Worm (Caenorhabditis elegans): ENCODE results near the gene str-249.

Gene str-249

ce11 chrIV:7228208-7228607, 41.6 kb upstream of the str-249 start, which contains the start of gene D2024.5:
Gene D2024.5, minus strand, starts transcription at chrIV:7228308.
- no peak for TF ChIP-seq ceh-13 (GFP tag; optimal IDR thresholded peaks at IDR 0.05)
- no peak for TF ChIP-seq hmg-4 (GFP tag; optimal IDR thresholded peaks at IDR 0.05)
- no peak for TF ChIP-seq ets-7 (tag; optimal IDR thresholded peaks at IDR 0.05)
- no peak for TF ChIP-seq pes-1 (GFP tag; IDR thresholded peaks at IDR 0.05)
- TF ChIP-seq ama-1 (optimal IDR thresholded peaks at IDR 0.05) = no peak
- no peak for TF ChIP-seq aly-1 (tag; optimal IDR thresholded peaks at IDR 0.05)
- no peak for TF ChIP-seq tra-4 (tag; optimal IDR thresholded peaks at IDR 0.05)
- TF ChIP-seq sea-1 (GFP tag; conservative IDR thresholded peaks at IDR 0.05) = no peak
- no peak for TF ChIP-seq hnd-1 (tag; optimal IDR thresholded peaks at IDR 0.05)
- no peak for TF ChIP-seq F13C5.2 (tag; optimal IDR thresholded peaks at IDR 0.05)

DNA sequence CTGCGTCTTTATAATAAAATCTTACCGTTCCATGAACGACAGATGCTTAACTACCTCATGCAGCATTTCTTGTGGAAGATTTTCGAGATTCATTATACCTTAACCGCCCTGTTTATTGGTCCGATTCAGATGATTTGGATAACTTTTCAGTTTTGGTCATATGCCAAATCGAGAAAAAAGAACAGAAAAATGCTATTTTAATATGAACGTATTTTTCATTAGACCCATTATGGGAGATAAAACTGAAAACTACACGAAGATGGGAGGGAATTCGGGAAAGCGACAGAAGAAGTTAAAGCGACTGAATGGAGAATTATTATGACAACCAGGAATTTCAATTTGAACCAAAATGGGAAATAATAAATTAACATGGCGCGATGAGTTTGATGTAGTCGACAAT, 40.4 kb upstream of the str-249 start, which contains the start of gene R13A1.10:
Gene R13A1.10, minus strand, starts transcription at position 101 of the 400 bp plus-strand sequence.
- TF ChIP-seq pes-1 (GFP tag; IDR thresholded peaks at IDR 0.05) (no peak), tbx-11 (GFP tag; IDR thresholded peaks at IDR 0.05) (no peak), aly-1 (tag; optimal IDR thresholded peaks at IDR 0.05) (no peak), ama-1 (optimal IDR thresholded peaks at IDR 0.05) (no peak), hnd-1 (tag; optimal IDR thresholded peaks at IDR 0.05) (no peak), ceh-13 (GFP tag; optimal IDR thresholded peaks at IDR 0.05) (no peak), ceh-36 (tag; optimal IDR thresholded peaks at IDR 0.05) (no peak), B0310.2 (tag; optimal IDR thresholded peaks at IDR 0.05) (no peak), ets-7 (tag; optimal IDR thresholded peaks at IDR 0.05) (no peak), hmbx-1 (tag; optimal IDR thresholded peaks at IDR 0.05) (no peak), tbx-37 (GFP tag; conservative IDR thresholded peaks at IDR 0.05) (no peak)

DNA sequence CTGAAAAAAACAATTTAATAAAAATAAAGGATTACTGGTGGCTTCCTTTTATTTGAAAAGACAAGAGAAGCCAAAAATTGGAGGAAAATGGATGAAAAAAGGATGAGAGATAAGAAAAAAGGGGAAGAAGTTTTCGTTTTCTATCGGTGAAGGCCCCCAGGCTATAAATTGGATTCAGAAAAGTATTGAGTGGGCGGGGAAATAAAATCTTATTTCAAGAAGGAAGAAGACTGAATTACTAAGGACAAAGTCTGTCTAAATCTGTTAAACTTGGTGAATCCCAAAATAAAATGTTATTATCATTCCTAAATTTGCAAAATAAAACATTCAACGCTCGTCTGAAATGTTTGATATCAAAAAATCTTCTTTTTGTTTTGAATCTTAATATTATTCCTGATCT, 35.4 kb upstream of the str-249 start:
- TF ChIP-seq scrt-1 (GFP tag; IDR thresholded peaks at IDR 0.05) (no peak), flt-1 (GFP tag; IDR thresholded peaks at IDR 0.05) (no peak), tra-4 (tag; optimal IDR thresholded peaks at IDR 0.05) (no peak), pes-1 (GFP tag; IDR thresholded peaks at IDR 0.05) (no peak), tbx-11 (GFP tag; IDR thresholded peaks at IDR 0.05) (no peak), ets-7 (tag; optimal IDR thresholded peaks at IDR 0.05) (no peak), hmg-4 (GFP tag; optimal IDR thresholded peaks at IDR 0.05) (no peak), hnd-1 (tag; optimal IDR thresholded peaks at IDR 0.05) (no peak), aly-1 (tag; optimal IDR thresholded peaks at IDR 0.05) (no peak), tbx-37 (GFP tag; conservative IDR thresholded peaks at IDR 0.05) (no peak), ceh-13 (GFP tag; optimal IDR thresholded peaks at IDR 0.05) (no peak), hmbx-1 (tag; optimal IDR thresholded peaks at IDR 0.05) (no peak)

DNA sequence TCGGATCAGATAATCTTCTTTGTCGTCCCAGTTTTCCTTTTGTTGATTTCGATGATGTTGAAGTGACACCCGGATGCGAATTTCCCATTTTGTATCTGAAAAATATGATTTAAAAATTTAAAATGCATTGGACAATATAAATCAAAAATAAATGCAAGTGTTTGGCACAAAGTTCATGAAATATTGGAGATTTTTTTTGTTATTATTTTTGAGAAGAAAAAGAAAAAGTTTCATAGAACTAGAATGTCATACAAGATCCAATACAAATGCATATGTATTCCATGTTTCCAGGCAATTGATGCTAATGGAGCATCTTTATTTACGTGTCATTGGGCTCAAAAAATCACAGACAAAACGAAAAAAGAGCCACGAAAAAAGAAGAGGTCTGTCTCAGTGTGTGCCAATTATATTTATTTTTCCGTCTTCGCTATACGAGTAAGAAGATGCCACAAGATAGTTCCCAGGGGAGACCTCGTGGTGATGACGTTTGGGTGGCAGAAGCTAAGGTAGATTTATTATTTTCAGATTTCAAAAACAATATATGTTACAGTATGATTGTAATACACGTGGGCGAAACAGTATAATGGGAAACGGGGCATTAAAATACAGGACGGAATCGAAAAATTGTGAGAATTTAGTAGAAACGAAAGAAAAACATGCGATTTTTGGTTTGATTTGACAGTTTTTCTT, 32.9 kb upstream of the str-249 start, which contains the start of the genes glb-23 and R13A1.1:
Gene glb-23, minus strand, starts transcription at position 101 of the 690 bp plus-strand sequence.
Gene R13A1.1, plus strand, starts transcription at position 640 of the 690 bp plus-strand sequence.
- TF ChIP-seq hnd-1 (tag; optimal IDR thresholded peaks at IDR 0.05) = no peak
- no peak for TF ChIP-seq flt-1 (GFP tag; IDR thresholded peaks at IDR 0.05)
- TF ChIP-seq B0310.2 (tag; optimal IDR thresholded peaks at IDR 0.05) = no peak
- TF ChIP-seq ama-1 (optimal IDR thresholded peaks at IDR 0.05) = no peak
- TF ChIP-seq F13C5.2 (tag; optimal IDR thresholded peaks at IDR 0.05) = no peak
- TF ChIP-seq hmg-4 (GFP tag; optimal IDR thresholded peaks at IDR 0.05) = no peak
- TF ChIP-seq ets-7 (tag; optimal IDR thresholded peaks at IDR 0.05) = no peak
- TF ChIP-seq ceh-13 (GFP tag; optimal IDR thresholded peaks at IDR 0.05) = no peak

- TF ChIP-seq F13C5.2 (tag; optimal IDR thresholded peaks at IDR 0.05) = no peak
- no peak for TF ChIP-seq scrt-1 (GFP tag; IDR thresholded peaks at IDR 0.05)
- no peak for TF ChIP-seq tbx-11 (GFP tag; IDR thresholded peaks at IDR 0.05)
- no peak for TF ChIP-seq hmbx-1 (tag; optimal IDR thresholded peaks at IDR 0.05)
- TF ChIP-seq B0310.2 (tag; optimal IDR thresholded peaks at IDR 0.05) = no peak
- TF ChIP-seq hnd-1 (tag; optimal IDR thresholded peaks at IDR 0.05) = no peak
- TF ChIP-seq pes-1 (GFP tag; IDR thresholded peaks at IDR 0.05) = no peak
- no peak for TF ChIP-seq flt-1 (GFP tag; IDR thresholded peaks at IDR 0.05)
- TF ChIP-seq hmg-4 (GFP tag; optimal IDR thresholded peaks at IDR 0.05) = no peak
- no peak for TF ChIP-seq tbx-37 (GFP tag; conservative IDR thresholded peaks at IDR 0.05)
- no peak for TF ChIP-seq tra-4 (tag; optimal IDR thresholded peaks at IDR 0.05)
- TF ChIP-seq aly-1 (tag; optimal IDR thresholded peaks at IDR 0.05) = no peak
- no peak for TF ChIP-seq ets-7 (tag; optimal IDR thresholded peaks at IDR 0.05)
These were observed 29.6 kb upstream of the str-249 start for ce11 chrIV:7216210-7216609.

DNA sequence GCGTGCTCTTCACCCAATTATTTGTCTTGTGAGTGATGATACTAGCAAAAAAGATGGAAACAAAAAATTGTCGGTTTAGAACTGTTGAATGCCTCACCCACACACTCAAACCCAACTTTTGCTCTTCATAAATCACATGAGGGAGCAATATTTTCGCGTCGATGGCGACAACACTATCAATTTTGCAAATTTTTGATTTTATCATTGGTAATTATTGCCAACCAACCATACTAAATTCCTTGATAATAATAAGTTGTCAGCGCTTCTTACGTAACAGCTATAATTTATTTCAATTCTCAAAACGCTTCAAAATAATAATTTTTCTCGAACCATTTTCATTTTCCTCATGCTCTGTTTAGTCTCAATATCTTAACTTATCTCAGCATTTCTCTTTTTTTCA, 26.1 kb upstream of the str-249 start:
- TF ChIP-seq F13C5.2 (tag; optimal IDR thresholded peaks at IDR 0.05) = no peak
- no peak for TF ChIP-seq hnd-1 (tag; optimal IDR thresholded peaks at IDR 0.05)
- TF ChIP-seq aly-1 (tag; optimal IDR thresholded peaks at IDR 0.05) = no peak
- TF ChIP-seq pes-1 (GFP tag; IDR thresholded peaks at IDR 0.05) = no peak
- TF ChIP-seq tbx-11 (GFP tag; IDR thresholded peaks at IDR 0.05) = no peak
- TF ChIP-seq ceh-36 (tag; optimal IDR thresholded peaks at IDR 0.05) = no peak
- TF ChIP-seq B0310.2 (tag; optimal IDR thresholded peaks at IDR 0.05) = no peak
- TF ChIP-seq ets-7 (tag; optimal IDR thresholded peaks at IDR 0.05) = no peak
- TF ChIP-seq flt-1 (GFP tag; IDR thresholded peaks at IDR 0.05) = no peak
- TF ChIP-seq sea-1 (GFP tag; conservative IDR thresholded peaks at IDR 0.05) = no peak
- TF ChIP-seq hmg-4 (GFP tag; optimal IDR thresholded peaks at IDR 0.05) = no peak
- TF ChIP-seq ceh-13 (GFP tag; optimal IDR thresholded peaks at IDR 0.05) = no peak
- no peak for TF ChIP-seq tra-4 (tag; optimal IDR thresholded peaks at IDR 0.05)
- TF ChIP-seq ama-1 (optimal IDR thresholded peaks at IDR 0.05) = no peak
- TF ChIP-seq scrt-1 (GFP tag; IDR thresholded peaks at IDR 0.05) = no peak
- no peak for TF ChIP-seq tbx-37 (GFP tag; conservative IDR thresholded peaks at IDR 0.05)

DNA sequence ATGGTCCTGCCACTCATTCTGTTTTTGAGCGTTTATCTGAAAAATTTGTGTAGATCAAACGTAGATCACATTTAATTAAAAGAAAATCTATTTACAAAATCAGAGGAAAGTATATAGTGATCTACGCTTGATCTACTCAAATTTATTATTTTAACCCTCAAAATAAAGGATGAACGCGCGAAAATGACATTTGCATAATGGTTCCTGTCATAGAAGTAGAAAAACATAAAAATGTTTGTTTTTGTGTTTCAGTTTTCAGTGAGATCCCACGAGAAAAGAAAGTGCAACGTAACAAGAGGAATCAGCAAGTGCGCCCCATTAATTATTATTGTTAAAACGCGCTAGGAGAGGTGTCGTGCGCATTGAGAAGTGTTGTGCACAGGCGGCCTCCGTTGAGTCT, 24.7 kb upstream of the str-249 start:
- TF ChIP-seq hnd-1 (tag; optimal IDR thresholded peaks at IDR 0.05) (no peak), tbx-37 (GFP tag; conservative IDR thresholded peaks at IDR 0.05) (no peak), hmg-4 (GFP tag; optimal IDR thresholded peaks at IDR 0.05) (no peak), tra-4 (tag; optimal IDR thresholded peaks at IDR 0.05) (no peak), ceh-36 (tag; optimal IDR thresholded peaks at IDR 0.05) (no peak), aly-1 (tag; optimal IDR thresholded peaks at IDR 0.05) (no peak), sea-1 (GFP tag; conservative IDR thresholded peaks at IDR 0.05) (no peak), tbx-11 (GFP tag; IDR thresholded peaks at IDR 0.05) (no peak), flt-1 (GFP tag; IDR thresholded peaks at IDR 0.05) (no peak), pes-1 (GFP tag; IDR thresholded peaks at IDR 0.05) (no peak), scrt-1 (GFP tag; IDR thresholded peaks at IDR 0.05) (no peak), ceh-13 (GFP tag; optimal IDR thresholded peaks at IDR 0.05) (no peak), F13C5.2 (tag; optimal IDR thresholded peaks at IDR 0.05) (no peak)
